Worm (Caenorhabditis elegans) whole organism, L4/young adult: ENCODE measurements around the gene E02H9.1.

ENCODE experiments used
- W03F9.2 ChIP-seq: fragments of 150-350 bp; optimal IDR thresholded peaks from 2 replicates; lab custom pipeline; 2014; ENCODE audit warnings: missing biosample characterization, missing genetic modification characterization
- him-1 ChIP-seq: sonication (generic microtip); optimal IDR thresholded peaks from 2 replicates; lab custom pipeline; 2016; ENCODE audit warnings: missing genotype, missing genetic modification reagents, missing genetic modification characterization, missing compliant biosample characterization

DNA sequence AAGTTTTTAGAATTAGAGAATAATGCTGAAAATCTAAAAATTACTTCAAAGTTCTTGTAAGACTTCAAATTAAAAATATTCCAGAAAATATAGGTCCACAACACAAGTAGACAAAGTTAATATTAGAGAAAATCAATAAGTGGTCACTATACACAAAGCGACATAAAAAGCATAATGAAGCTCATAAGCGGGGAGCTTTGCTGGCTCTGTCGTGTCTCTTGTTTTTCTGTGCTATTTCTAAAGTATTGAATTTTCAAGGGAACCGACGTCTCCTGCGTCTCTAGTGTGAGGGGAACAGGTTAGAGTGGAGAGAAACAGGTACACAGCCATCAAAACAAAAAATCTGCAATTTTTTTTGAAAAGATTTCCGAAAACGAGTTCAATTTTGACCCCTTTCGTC lies 29.7 kb upstream of the E02H9.1 start, which contains the start of gene E02H9.13:
- no peak for TF ChIP-seq W03F9.2
- no peak for TF ChIP-seq him-1 (tag; lab: Kevin White, UChicago)
